Worm (Caenorhabditis elegans): Measurements from ENCODE around the gene F26F4.9.

F26F4.9 gene

DNA sequence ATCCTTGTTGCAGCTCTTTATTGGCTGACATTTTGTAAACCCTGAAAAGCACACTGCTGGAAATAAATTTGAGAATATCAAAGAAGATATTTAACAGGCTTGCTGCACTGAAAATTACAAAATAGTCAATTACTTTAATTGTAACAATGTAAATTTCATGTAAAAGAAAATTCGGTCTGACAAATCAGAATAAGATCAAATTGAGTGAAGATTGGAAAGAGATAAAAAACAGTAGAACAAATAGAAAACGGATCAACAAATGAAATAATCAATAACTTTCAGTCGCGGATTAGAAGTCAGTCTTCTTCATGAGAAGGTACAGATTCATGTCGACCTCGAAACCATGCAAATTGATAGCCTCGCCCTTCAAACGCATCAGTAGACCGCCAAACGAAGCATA lies 4.8 kb upstream of the F26F4.9 start, which contains the start of gene rars-1:
TSS of gene rars-1 (minus strand) at position 101 of the 400 bp plus-strand sequence.
- TF ChIP-seq mdl-1 (tag; optimal IDR thresholded peaks at IDR 0.05): no peak
- no peak for TF ChIP-seq lin-39 (tag; optimal IDR thresholded peaks at IDR 0.05)
- TF ChIP-seq ztf-11 (tag; optimal IDR thresholded peaks at IDR 0.05): no peak
- TF ChIP-seq pqm-1 (tag; optimal IDR thresholded peaks at IDR 0.05): no peak
- no peak for TF ChIP-seq nhr-77 (tag; optimal IDR thresholded peaks at IDR 0.05)
- TF ChIP-seq R02D3.7 (tag; optimal IDR thresholded peaks at IDR 0.05): no peak
- TF ChIP-seq unc-39 (tag; optimal IDR thresholded peaks at IDR 0.05): no peak
- TF ChIP-seq nhr-76 (tag; optimal IDR thresholded peaks at IDR 0.05): no peak
- TF ChIP-seq ama-1 (optimal IDR thresholded peaks at IDR 0.05): no peak
- no peak for TF ChIP-seq egl-27 (tag; optimal IDR thresholded peaks at IDR 0.05)

DNA sequence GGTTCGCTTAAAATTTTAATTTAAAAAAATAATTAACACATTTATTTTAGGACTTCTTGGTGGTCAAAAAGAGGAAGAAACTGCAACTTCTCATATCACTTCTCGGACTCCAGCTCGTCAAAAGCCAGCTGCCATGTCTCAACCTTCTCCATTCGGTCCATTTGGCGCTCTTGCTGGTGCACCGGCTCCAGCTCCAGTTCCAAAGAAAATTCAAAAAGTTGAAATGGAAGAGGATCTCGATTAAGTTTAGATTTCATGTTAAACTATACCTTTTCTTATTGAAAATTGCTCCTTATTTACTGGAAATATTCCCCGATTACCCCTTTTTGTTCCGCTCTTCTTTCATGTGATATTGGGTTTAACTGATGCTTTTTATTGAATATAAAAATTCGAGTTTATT lies 1.4 kb upstream of the F26F4.9 start:
- TF ChIP-seq ztf-11 (tag; optimal IDR thresholded peaks at IDR 0.05) (no peak), sea-2 (GFP tag; optimal IDR thresholded peaks at IDR 0.05) (no peak), skn-1 (tag; optimal IDR thresholded peaks at IDR 0.05) (no peak), pqm-1 (tag; optimal IDR thresholded peaks at IDR 0.05) (no peak), jun-1 (tag; optimal IDR thresholded peaks at IDR 0.05) (no peak), ceh-16 (tag; optimal IDR thresholded peaks at IDR 0.05) (no peak), aly-2 (tag; optimal IDR thresholded peaks at IDR 0.05) (no peak), nfya-1 (tag; optimal IDR thresholded peaks at IDR 0.05; ENCODE audit: insufficient read depth) (no peak), nhr-77 (tag; optimal IDR thresholded peaks at IDR 0.05) (no peak)

DNA sequence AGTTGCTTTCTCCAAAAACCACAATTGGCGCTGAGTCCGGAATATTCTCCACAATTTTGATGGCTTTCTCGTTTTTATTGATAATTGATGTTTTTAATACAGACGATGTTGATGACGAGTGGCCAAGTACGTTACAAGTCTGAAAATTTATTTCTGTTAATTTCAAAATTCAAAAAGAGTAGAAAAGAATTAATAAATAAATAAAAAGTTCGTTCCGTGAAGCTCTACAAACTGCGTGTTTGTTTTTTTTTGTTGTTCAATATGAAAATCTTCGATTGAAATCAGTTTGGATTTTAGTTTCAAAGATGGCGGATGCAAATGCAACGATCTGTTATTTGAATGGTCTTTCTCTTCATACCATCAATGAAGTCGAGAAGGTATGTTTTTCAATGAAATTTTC lies 1.4 kb downstream of the F26F4.9 start, which contains the start of gene F26F4.2:
TSS of gene F26F4.2 (plus strand) at position 301 of the 400 bp plus-strand sequence.
- TF ChIP-seq nhr-76 (tag; optimal IDR thresholded peaks at IDR 0.05) (no peak), ama-1 (optimal IDR thresholded peaks at IDR 0.05) (no peak), ceh-28 (tag; optimal IDR thresholded peaks at IDR 0.05) (no peak), tbx-2 (tag; optimal IDR thresholded peaks at IDR 0.05) (no peak)

DNA sequence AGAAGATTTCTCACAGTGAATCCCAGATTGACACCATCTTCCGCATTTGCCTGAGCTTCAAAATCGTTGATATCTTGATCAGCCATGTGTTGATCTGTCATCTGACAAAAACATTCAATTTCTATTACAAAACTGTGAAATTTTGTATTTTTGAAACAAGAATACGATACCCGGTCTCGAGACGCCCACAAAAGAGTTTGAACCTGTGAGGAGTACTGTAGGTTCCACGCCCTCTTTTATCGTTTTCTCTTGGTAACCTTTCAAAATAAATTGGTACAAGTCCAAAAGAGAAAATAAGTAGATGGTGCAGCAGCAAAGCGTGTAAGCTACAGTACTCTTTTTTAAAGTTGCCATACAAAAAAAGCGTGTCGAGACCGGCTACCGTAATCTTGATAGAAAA lies 2.4 kb downstream of the F26F4.9 start, which contains the start of gene F26F4.12:
TSS of gene F26F4.12 (minus strand) at position 101 of the 400 bp plus-strand sequence.
- TF ChIP-seq nfya-1 (tag; optimal IDR thresholded peaks at IDR 0.05; ENCODE audit: insufficient read depth): no peak
- no peak for TF ChIP-seq R02D3.7 (tag; optimal IDR thresholded peaks at IDR 0.05)
- no peak for TF ChIP-seq zag-1 (tag; optimal IDR thresholded peaks at IDR 0.05)
- TF ChIP-seq aly-2 (tag; optimal IDR thresholded peaks at IDR 0.05): no peak
- TF ChIP-seq nhr-25 (tag; optimal IDR thresholded peaks at IDR 0.05): no peak
- TF ChIP-seq unc-62 (GFP tag; optimal IDR thresholded peaks at IDR 0.05): no peak
- TF ChIP-seq nhr-23 (tag; optimal IDR thresholded peaks at IDR 0.05): no peak
- TF ChIP-seq elt-2 (tag; optimal IDR thresholded peaks at IDR 0.05): no peak
- no peak for TF ChIP-seq eor-1 (tag; optimal IDR thresholded peaks at IDR 0.05)
- TF ChIP-seq ztf-11 (tag; optimal IDR thresholded peaks at IDR 0.05): no peak
- no peak for TF ChIP-seq mml-1 (tag; optimal IDR thresholded peaks at IDR 0.05)
- TF ChIP-seq ZK546.5 (tag; optimal IDR thresholded peaks at IDR 0.05): no peak
- no peak for TF ChIP-seq jun-1 (tag; optimal IDR thresholded peaks at IDR 0.05)
- TF ChIP-seq lin-39 (tag; optimal IDR thresholded peaks at IDR 0.05): no peak
- TF ChIP-seq ceh-28 (tag; optimal IDR thresholded peaks at IDR 0.05): no peak

DNA sequence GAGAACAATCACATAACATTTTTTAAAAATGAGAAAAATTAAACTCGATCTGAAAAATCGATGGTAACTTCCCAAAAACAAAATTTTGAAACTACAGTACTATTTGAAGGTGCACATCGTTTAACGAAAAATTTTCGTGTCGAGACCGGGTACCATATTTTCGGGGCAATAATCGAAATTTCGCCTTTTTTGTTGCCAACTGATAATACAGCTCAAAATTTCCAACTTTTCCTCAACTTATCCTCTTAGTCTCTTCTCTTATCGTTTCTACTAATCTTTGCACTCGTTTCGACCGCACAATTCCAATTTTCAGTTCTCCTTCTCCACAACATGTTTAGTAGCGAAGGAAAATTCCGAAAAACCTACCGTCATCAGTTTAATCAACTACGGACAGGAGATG lies 5.4 kb downstream of the F26F4.9 start, which contains the start of gene rom-1:
TSS of gene rom-1 (plus strand) at position 301 of the 400 bp plus-strand sequence.
- no peak for TF ChIP-seq ceh-28 (tag; optimal IDR thresholded peaks at IDR 0.05)
- no peak for TF ChIP-seq jun-1 (tag; optimal IDR thresholded peaks at IDR 0.05)
- no peak for TF ChIP-seq pqm-1 (tag; optimal IDR thresholded peaks at IDR 0.05)

DNA sequence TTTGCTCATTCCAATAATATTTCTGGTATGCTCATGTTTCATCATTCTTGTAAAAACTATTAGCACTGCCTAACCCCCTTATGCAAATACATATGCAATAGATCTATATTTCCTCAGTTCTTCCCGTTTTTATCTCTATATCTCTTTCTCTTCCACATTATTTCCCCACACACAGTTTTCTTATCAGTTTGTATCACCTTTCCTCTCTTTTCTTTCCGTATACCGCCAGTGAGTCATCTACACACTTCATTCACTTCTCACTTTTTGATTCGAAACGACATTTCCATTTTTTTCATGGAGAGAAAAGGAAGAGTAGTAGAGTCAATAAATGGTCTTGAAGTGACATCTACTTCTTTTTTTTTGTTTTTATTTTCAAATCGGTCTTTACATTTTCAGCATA lies 6.0 kb downstream of the F26F4.9 start:
- TF ChIP-seq fkh-2 (tag; optimal IDR thresholded peaks at IDR 0.05) (no peak), jun-1 (tag; optimal IDR thresholded peaks at IDR 0.05) (peak; percentile 44), elt-2 (tag; optimal IDR thresholded peaks at IDR 0.05) (peak; percentile 64), nhr-25 (tag; optimal IDR thresholded peaks at IDR 0.05) (no peak), snpc-4 (tag; optimal IDR thresholded peaks at IDR 0.05) (peak; percentile 26), pqm-1 (tag; optimal IDR thresholded peaks at IDR 0.05) (peak; percentile 2), elt-3 (tag; optimal IDR thresholded peaks at IDR 0.05) (peak in 1 of 3 experiments; percentile 40), pha-4 (tag; optimal IDR thresholded peaks at IDR 0.05) (peak; percentile 24), tbx-2 (tag; optimal IDR thresholded peaks at IDR 0.05) (no peak), egl-5 (tag; optimal IDR thresholded peaks at IDR 0.05) (no peak)
